Fruit fly (Drosophila melanogaster): ENCODE data around the gene CG43246.

dm6 chr3L:14522483-14523362 is 13.7 kb upstream of the CG43246 start:
- TF ChIP-seq psq (GFP tag; optimal IDR thresholded peaks at IDR 0.05) (no peak), ey (GFP tag; optimal IDR thresholded peaks at IDR 0.05) (no peak), rgr (GFP tag; optimal IDR thresholded peaks at IDR 0.05) (no peak), br (GFP tag; optimal IDR thresholded peaks at IDR 0.05) (no peak), usp (GFP tag; optimal IDR thresholded peaks at IDR 0.05) (no peak), GATAd (GFP tag; optimal IDR thresholded peaks at IDR 0.05) (no peak)

Data from whole organism, wandering third instar larva.